Worm (Caenorhabditis elegans): Measurements from ENCODE around the gene K03B4.1.

The K03B4.1 gene

DNA sequence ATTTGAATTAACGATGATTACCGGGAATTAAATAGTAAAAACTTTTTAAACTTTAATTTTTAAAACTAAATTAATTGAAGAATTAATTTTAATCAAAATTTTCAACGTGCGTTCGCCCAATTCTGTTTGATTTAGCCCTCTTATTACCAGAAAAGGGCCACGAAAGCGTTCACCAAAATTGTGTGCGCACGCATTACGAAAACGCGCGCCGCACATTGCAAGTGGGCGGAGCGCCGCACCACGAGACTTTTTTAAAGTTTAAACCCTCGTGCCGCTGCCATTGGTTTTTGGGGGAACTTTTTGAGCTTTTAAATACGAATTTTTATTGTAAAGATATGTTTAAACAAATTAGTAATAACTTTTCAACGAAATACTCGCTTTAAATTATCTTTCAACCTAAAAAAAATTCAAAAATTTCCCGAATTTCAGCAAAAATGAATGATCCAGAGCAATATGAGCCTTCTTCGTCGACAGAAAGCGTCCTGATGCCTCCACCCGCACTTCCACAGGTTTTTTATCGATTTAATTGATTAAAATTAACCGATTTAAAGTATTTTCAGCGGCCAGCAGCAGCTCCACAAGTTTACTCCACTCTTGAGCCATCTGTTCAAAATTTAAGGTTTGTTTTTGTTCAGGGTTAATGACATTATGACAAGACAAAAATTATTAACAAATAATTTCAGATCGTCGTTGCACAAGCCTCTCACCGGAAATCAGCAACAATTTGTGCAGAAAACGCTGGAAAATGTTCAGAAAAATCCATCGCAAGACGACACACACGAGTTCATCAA, 2.3 kb upstream of the K03B4.1 start, which contains the start of gene taf-10 (continued):
- TF ChIP-seq ztf-28 (GFP tag; IDR thresholded peaks at IDR 0.05), result no peak
- no peak for TF ChIP-seq ztf-22 (GFP tag; optimal IDR thresholded peaks at IDR 0.05)
- no peak for TF ChIP-seq ztf-6 (GFP tag; IDR thresholded peaks at IDR 0.05)
- TF ChIP-seq ztf-18 (tag; optimal IDR thresholded peaks at IDR 0.05), result no peak
- no peak for TF ChIP-seq T26A5.8 (tag; optimal IDR thresholded peaks at IDR 0.05)
- TF ChIP-seq madf-8 (GFP tag; conservative IDR thresholded peaks at IDR 0.05), result peak; percentile 18; the same call in 1 of the 2 replicates
- no peak for TF ChIP-seq mxl-1 (tag; optimal IDR thresholded peaks at IDR 0.05)
- no peak for TF ChIP-seq let-526 (GFP tag; IDR thresholded peaks at IDR 0.05)
- TF ChIP-seq nfyb-1 (GFP tag; IDR thresholded peaks at IDR 0.05), result 0 out of 2 replicates have a peak, but pooled peaks have one; percentile 51
- 0 out of 2 replicates have a peak, but pooled peaks have one; percentile 25 for TF ChIP-seq attf-3 (GFP tag; conservative IDR thresholded peaks at IDR 0.05)
- TF ChIP-seq lin-40 (tag; optimal IDR thresholded peaks at IDR 0.05), result peak; percentile 13
- TF ChIP-seq lsl-1 (GFP tag; optimal IDR thresholded peaks at IDR 0.05), result no peak
- TF ChIP-seq ztf-3 (GFP tag; optimal IDR thresholded peaks at IDR 0.05), result no peak
- no peak for TF ChIP-seq F22D6.2 (tag; optimal IDR thresholded peaks at IDR 0.05)
- peak; percentile 47 for TF ChIP-seq lin-54 (GFP tag; optimal IDR thresholded peaks at IDR 0.05)

DNA sequence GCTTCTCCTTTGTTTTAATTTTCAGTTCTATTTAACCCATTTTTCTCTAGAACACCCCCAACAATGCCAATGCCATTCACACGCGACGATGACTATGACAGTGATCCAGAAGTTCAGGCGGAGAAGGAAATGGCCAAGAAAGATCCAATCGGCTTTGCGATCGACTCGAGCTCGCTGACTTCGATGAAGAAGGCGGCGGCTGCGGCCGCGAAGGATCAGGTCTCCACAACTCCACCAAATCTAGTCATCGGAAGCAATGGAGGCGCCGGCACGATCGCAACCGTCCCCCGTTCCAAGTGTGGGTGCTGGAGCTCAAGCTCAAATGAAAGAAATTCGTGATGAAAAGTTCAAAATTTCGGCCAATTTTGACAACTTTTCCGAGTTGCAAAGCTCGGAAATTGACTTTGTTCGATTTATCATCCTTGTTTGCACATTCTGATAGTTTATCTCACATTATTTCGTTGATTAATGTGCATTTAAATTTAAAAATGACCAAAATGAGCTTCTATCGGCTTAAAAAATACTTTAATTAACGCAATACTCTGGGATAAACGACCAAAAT, 1.1 kb upstream of the K03B4.1 start, which contains the start of gene K03B4.2:
Gene K03B4.2 (plus strand): TSS at position 51 of the 562 bp plus-strand sequence.
- TF ChIP-seq hsf-1 (GFP tag; IDR thresholded peaks at IDR 0.05) (no peak), F49E8.2 (tag; optimal IDR thresholded peaks at IDR 0.05; ENCODE audit: insufficient read depth) (no peak), ceh-100 (GFP tag; IDR thresholded peaks at IDR 0.05) (no peak), egl-18 (GFP tag; IDR thresholded peaks at IDR 0.05) (0 out of 2 replicates have a peak, but pooled peaks have one; percentile 19), Y95B8A.8 (GFP tag; IDR thresholded peaks at IDR 0.05) (no peak), ceh-79 (tag; optimal IDR thresholded peaks at IDR 0.05) (no peak), mes-4 (tag; optimal IDR thresholded peaks at IDR 0.05) (no peak), unc-130 (GFP tag; optimal IDR thresholded peaks at IDR 0.05) (no peak), madf-10 (tag; optimal IDR thresholded peaks at IDR 0.05) (no peak), F57C9.4 (tag; optimal IDR thresholded peaks at IDR 0.05) (no peak), snpc-1.1 (tag; optimal IDR thresholded peaks at IDR 0.05; ENCODE audit: insufficient read depth) (no peak), Y53G8AR.9 (GFP tag; conservative IDR thresholded peaks at IDR 0.05) (peak; percentile 69; the same call in 1 of the 2 replicates), repo-1 (tag; optimal IDR thresholded peaks at IDR 0.05) (no peak), atf-7 (tag; optimal IDR thresholded peaks at IDR 0.05) (no peak), sea-2 (GFP tag; IDR thresholded peaks at IDR 0.05) (no peak), Y79H2A.3 (GFP tag; conservative IDR thresholded peaks at IDR 0.05) (peak; percentile 67; the same call in 1 of the 2 replicates), tlf-1 (GFP tag; optimal IDR thresholded peaks at IDR 0.05) (no peak), nhr-27 (tag; optimal IDR thresholded peaks at IDR 0.05) (no peak), egrh-3 (GFP tag; IDR thresholded peaks at IDR 0.05) (0 out of 2 replicates have a peak, but pooled peaks have one; percentile 26), chd-7 (tag; optimal IDR thresholded peaks at IDR 0.05) (no peak), hrde-1 (tag; optimal IDR thresholded peaks at IDR 0.05; ENCODE audit: borderline replicate concordance) (no peak), madf-3 (GFP tag; IDR thresholded peaks at IDR 0.05) (peak; percentile 38; the same call in 1 of the 2 replicates), attf-3 (GFP tag; conservative IDR thresholded peaks at IDR 0.05) (no peak), pbrm-1 (GFP tag; IDR thresholded peaks at IDR 0.05) (0 out of 2 replicates have a peak, but pooled peaks have one; percentile 14), madf-6 (GFP tag; IDR thresholded peaks at IDR 0.05) (peak; percentile 34), lag-1 (GFP tag; IDR thresholded peaks at IDR 0.05) (no peak), dox-1 (GFP tag; IDR thresholded peaks at IDR 0.05) (no peak), lin-40 (tag; optimal IDR thresholded peaks at IDR 0.05) (no peak), nfya-1 (tag; optimal IDR thresholded peaks at IDR 0.05; ENCODE audit: borderline replicate concordance, insufficient read depth) (no peak), snpc-3.4 (tag; optimal IDR thresholded peaks at IDR 0.05) (no peak), ZK185.1 (tag; optimal IDR thresholded peaks at IDR 0.05; ENCODE audit: poor library complexity, severe bottlenecking) (no peak), sptf-2 (GFP tag; optimal IDR thresholded peaks at IDR 0.05) (no peak)
